Fruit fly (Drosophila melanogaster): ENCODE data around the gene Cpr100A.
A peak's percentile ranks its signal among the peaks of the same experiment; 100 is the strongest.

Cpr100A gene

dm6 chr3R:30867232-30867631, at the start of gene Cpr100A:
Cpr100A (plus strand) TSS chr3R:30867521.
- no peak for TF ChIP-seq CG17801 (GFP tag; optimal IDR thresholded peaks at IDR 0.05; ENCODE audit: partially characterized antibody)

DNA sequence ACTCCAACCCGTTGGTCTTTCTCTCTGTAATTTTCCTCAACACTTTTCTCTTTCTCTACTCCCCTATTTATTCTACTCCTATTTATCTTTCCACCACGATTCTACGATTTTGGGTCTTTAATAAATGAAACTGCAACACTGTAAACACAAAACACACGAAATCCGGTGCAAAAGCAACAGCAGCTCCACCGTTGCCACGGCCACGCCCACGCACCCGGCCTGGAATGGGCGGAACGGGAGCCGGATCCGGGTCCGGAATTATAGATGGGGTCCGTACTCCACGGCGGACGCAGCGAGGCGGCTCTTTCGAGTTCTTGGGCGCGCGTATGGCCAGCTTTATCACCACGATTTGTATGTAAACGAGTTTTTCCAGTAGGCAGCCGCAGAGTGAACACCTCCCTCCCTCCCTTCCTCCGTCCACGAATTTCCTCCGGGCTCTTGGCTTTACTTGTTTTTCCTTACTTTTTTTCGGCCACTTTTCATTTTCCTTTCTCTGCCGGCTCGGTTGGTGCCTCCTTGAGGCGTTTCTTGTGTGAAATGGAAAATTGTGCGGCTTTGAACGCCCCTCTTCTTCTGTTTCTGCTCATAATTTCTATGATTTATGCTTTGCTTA, 46.5 kb upstream of the Cpr100A start:
- no peak for TF ChIP-seq CG17801 (GFP tag; optimal IDR thresholded peaks at IDR 0.05; ENCODE audit: partially characterized antibody)

dm6 chr3R:30821968-30822449, 45.3 kb upstream of the Cpr100A start:
- peak; percentile 90 for TF ChIP-seq CG17801 (GFP tag; optimal IDR thresholded peaks at IDR 0.05; ENCODE audit: partially characterized antibody)

- no peak for TF ChIP-seq CG17801 (GFP tag; optimal IDR thresholded peaks at IDR 0.05; ENCODE audit: partially characterized antibody)
These were observed 39.8 kb upstream of the Cpr100A start, which contains the start of gene CG15544 for dm6 chr3R:30827544-30827943. CG15544 (plus strand) TSS chr3R:30827819.

DNA sequence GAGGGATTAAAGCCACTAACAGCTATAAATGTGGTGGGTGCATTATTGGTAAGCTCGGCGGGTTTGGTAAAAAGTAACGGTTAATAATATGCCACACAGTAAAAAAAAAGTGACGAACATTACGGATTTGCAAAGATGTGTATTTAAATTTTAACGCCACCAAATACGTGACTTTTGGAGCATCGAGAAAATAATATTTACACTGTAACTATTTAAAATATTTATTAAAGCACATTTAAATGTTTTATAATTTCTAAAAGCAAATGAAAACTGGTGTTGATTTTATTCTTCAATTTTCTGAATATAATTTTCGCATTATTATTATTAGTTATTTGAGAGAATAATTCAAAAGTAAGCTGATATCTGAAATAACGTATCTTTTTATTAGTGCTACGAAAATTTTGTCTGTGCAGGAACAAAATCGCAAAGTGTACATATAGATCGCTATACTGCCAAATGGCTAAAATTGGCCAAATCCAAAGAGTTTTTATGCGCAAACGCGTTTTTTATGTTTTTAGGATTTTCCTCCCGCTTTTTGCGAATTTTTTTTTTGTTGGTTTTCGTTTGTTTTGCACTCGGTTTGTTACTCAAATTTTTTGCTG, 38.8 kb upstream of the Cpr100A start:
- TF ChIP-seq CG17801 (GFP tag; optimal IDR thresholded peaks at IDR 0.05; ENCODE audit: partially characterized antibody) = no peak

dm6 chr3R:30832130-30832529, 35.2 kb upstream of the Cpr100A start:
- no peak for TF ChIP-seq CG17801 (GFP tag; optimal IDR thresholded peaks at IDR 0.05; ENCODE audit: partially characterized antibody)

dm6 chr3R:30833078-30833477, 34.2 kb upstream of the Cpr100A start:
- no peak for TF ChIP-seq CG17801 (GFP tag; optimal IDR thresholded peaks at IDR 0.05; ENCODE audit: partially characterized antibody)

dm6 chr3R:30840741-30841140, 26.6 kb upstream of the Cpr100A start:
- no peak for TF ChIP-seq CG17801 (GFP tag; optimal IDR thresholded peaks at IDR 0.05; ENCODE audit: partially characterized antibody)

DNA sequence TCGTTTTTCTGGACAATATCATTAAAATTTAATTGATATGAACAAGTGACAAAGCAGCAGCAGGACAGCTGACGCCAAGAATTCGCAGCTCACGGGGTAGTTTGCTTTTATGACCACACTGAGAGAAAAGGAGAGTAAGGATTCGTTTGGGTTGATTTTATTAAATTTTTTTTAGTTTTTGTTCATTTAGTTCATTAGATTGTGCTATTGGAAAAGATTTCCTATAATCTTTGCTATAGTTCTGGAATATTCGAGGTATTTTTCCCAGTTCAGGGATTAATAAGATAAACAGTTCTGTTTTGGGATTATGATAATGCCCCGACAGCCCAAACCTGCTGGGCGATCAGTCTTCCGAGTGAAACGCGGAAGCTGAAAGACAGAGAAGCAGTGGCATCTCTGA, 25.1 kb upstream of the Cpr100A start:
- no peak for TF ChIP-seq CG17801 (GFP tag; optimal IDR thresholded peaks at IDR 0.05; ENCODE audit: partially characterized antibody)

- TF ChIP-seq CG17801 (GFP tag; optimal IDR thresholded peaks at IDR 0.05; ENCODE audit: partially characterized antibody) = no peak
These were observed 24.5 kb upstream of the Cpr100A start for dm6 chr3R:30842639-30843476.

- TF ChIP-seq CG17801 (GFP tag; optimal IDR thresholded peaks at IDR 0.05; ENCODE audit: partially characterized antibody) = no peak
These were observed 23.6 kb upstream of the Cpr100A start for dm6 chr3R:30843709-30844108.

DNA sequence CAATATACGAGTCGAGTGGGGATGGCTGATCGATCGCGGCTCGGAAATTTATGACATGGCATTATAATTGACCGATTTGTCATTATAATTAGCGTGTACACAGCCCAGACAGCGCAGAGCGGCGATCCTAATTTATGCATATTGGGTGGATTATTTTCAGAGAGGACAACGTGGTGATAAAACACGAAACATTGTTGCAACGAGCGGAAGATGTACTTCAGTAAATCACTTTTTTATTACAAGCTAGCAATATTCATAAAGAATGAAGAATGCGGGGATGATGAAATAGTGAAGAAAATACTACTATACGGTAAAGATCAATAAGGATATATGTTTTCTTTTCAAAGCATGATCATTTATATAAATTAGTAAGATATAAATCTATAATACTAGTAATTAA, 22.9 kb upstream of the Cpr100A start:
- no peak for TF ChIP-seq CG17801 (GFP tag; optimal IDR thresholded peaks at IDR 0.05; ENCODE audit: partially characterized antibody)

DNA sequence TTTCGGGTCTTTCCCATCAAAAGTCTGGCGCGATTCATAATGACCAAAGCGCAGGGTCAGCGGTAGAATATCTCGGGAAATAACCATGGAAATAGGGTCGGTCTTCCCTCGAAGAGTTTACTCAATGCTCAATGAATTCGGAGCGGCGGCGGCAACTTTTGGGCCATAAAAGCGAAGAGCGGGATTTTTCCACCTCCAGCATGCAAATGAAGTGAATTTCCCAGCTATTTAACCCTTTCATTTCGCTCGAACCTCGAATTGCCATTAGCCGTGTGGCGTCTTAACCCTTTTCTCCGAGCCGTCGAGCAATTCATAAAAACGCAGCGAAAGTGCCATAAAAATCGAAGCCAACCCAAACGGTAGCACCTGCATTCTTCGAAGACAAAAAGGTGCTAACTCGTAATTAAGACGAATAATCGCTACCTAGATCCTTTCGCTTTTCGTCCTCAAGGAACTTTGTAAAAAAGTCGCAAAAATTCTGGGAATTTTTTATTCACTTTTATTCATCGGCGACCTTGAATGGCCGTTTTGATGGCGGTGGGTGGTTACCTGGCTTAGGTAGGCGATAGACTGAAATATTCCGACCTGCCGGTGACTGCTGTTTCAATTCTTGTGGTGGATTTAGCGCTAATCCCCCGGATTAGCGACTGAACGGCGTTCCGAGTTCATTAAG, 17.7 kb upstream of the Cpr100A start:
- no peak for TF ChIP-seq CG17801 (GFP tag; optimal IDR thresholded peaks at IDR 0.05; ENCODE audit: partially characterized antibody)

DNA sequence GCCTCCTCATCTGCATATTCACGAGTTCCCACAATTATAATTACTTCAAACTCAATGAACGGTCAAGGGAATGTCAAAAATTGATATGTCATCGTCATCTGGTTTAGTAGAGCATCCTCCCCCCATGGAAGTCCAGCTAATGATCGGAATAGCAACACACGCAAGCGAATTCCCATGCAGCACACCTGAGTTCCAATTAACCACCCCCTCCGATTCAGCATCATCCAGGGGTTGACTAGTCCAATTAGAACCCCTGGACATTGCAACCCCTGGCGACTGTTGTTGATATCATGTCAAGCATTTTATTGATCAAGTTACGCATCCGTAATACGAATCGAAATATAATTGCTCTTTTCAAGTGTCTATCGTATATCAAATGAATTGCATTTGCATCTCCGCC, 16.9 kb upstream of the Cpr100A start:
- TF ChIP-seq CG17801 (GFP tag; optimal IDR thresholded peaks at IDR 0.05; ENCODE audit: partially characterized antibody) = no peak

DNA sequence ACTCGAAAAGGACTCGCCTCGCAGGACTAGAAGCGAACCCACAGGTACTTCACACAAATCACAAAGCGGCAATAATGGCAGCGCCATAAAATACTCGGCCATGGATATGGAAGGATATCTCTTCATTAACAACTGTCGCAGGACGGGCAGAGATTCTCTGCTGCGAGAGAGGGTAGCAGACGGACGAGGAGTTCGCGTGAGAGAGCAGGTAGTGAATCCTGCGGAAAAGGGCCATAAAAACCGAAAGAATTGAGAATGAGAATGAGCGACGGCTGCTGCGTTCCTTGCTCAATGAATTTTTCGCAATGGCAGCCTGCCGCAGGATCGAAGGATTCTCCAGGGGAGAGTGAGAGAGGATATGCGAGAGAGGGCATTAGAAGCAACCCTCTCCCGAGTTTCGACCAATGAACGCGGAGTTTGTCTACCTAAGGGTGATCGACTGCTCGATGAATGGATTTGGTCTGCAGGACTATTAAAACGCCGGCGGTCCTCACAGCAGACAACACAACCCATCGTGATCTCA, 15.4 kb upstream of the Cpr100A start, which contains the start of gene tll:
tll (plus strand) TSS at position 473 of the 523 bp plus-strand sequence.
- TF ChIP-seq CG17801 (GFP tag; optimal IDR thresholded peaks at IDR 0.05; ENCODE audit: partially characterized antibody) = no peak

Measured in ovary, adult (tissue).